Fruit fly (Drosophila melanogaster): ENCODE data around the gene Pgant4.

Gene Pgant4

dm6 chr2L:3524729-3525181 is 52.4 kb downstream of the Pgant4 start, which contains the start of gene CG8852 (continued):
- TF ChIP-seq hbn (GFP tag; IDR thresholded peaks at IDR 0.05; ENCODE audit: partially characterized antibody) (no peak), bowl (GFP tag; IDR thresholded peaks at IDR 0.05) (no peak), CG2116 (GFP tag; optimal IDR thresholded peaks at IDR 0.05) (no peak), HLH3B (GFP tag; IDR thresholded peaks at IDR 0.05) (no peak), Ptx1 (GFP tag; IDR thresholded peaks at IDR 0.05) (peak; percentile 55), toy (GFP tag; IDR thresholded peaks at IDR 0.05) (no peak), Kr (GFP tag; optimal IDR thresholded peaks at IDR 0.05) (no peak), crc (GFP tag; optimal IDR thresholded peaks at IDR 0.05) (no peak), CG10431 (GFP tag; optimal IDR thresholded peaks at IDR 0.05) (no peak), tap (tag; optimal IDR thresholded peaks at IDR 0.05) (no peak), stc (GFP tag; IDR thresholded peaks at IDR 0.05) (peak; percentile 56; the same call in 1 of the 2 replicates), run (tag; optimal IDR thresholded peaks at IDR 0.05) (no peak), CG18619 (GFP tag; optimal IDR thresholded peaks at IDR 0.05) (no peak), sc (optimal IDR thresholded peaks at IDR 0.05) (no peak), sc (GFP tag; optimal IDR thresholded peaks at IDR 0.05) (no peak), Fer2 (tag; optimal IDR thresholded peaks at IDR 0.05) (peak; percentile 3), CG16779 (GFP tag; IDR thresholded peaks at IDR 0.05) (no peak), CG18262 (tag; optimal IDR thresholded peaks at IDR 0.05) (no peak), Rfx (GFP tag; IDR thresholded peaks at IDR 0.05) (peak; percentile 60; the same call in 1 of the 2 replicates), bigmax (GFP tag; optimal IDR thresholded peaks at IDR 0.05) (no peak), caup (GFP tag; optimal IDR thresholded peaks at IDR 0.05; ENCODE audit: severe bottlenecking) (no peak), CG18476 (GFP tag; optimal IDR thresholded peaks at IDR 0.05) (no peak), CG1792 (GFP tag; optimal IDR thresholded peaks at IDR 0.05) (no peak), Blimp-1 (GFP tag; optimal IDR thresholded peaks at IDR 0.05) (no peak), CG9609 (GFP tag; optimal IDR thresholded peaks at IDR 0.05) (no peak), CG14860 (GFP tag; IDR thresholded peaks at IDR 0.05; ENCODE audit: partially characterized antibody) (no peak), CHES-1-like (GFP tag; optimal IDR thresholded peaks at IDR 0.05) (no peak), org-1 (GFP tag; optimal IDR thresholded peaks at IDR 0.05) (no peak), pum (GFP tag; optimal IDR thresholded peaks at IDR 0.05) (no peak), Ets65A (GFP tag) (no peak), Aef1 (GFP tag; IDR thresholded peaks at IDR 0.05) (peak; percentile 20; the same call in 1 of the 3 replicates), Doc3 (GFP tag; IDR thresholded peaks at IDR 0.05; ENCODE audit: partially characterized antibody) (no peak), eyg (GFP tag; optimal IDR thresholded peaks at IDR 0.05) (no peak), tgo (GFP tag; IDR thresholded peaks at IDR 0.05) (0 out of 3 replicates have a peak, but pooled peaks have one; percentile 18), ash1 (GFP tag; optimal IDR thresholded peaks at IDR 0.05) (no peak), ara (GFP tag; IDR thresholded peaks at IDR 0.05) (no peak), CG30020 (tag; optimal IDR thresholded peaks at IDR 0.05) (no peak), gce (GFP tag; IDR thresholded peaks at IDR 0.05) (no peak; the same call in 2 of the 3 replicates), CoRest (tag; optimal IDR thresholded peaks at IDR 0.05) (no peak), CG11456 (GFP tag; IDR thresholded peaks at IDR 0.05) (no peak), HmgD (GFP tag; optimal IDR thresholded peaks at IDR 0.05) (no peak), mirr (GFP tag; optimal IDR thresholded peaks at IDR 0.05) (no peak), CG10267 (tag; optimal IDR thresholded peaks at IDR 0.05) (no peak), B-H2 (GFP tag; optimal IDR thresholded peaks at IDR 0.05) (no peak), CG11723 (GFP tag; optimal IDR thresholded peaks at IDR 0.05) (no peak), sim (GFP tag; IDR thresholded peaks at IDR 0.05) (no peak), hb (GFP tag; IDR thresholded peaks at IDR 0.05; ENCODE audit: partially characterized antibody) (no peak), pfk (GFP tag; optimal IDR thresholded peaks at IDR 0.05) (no peak), NK7.1 (GFP tag; optimal IDR thresholded peaks at IDR 0.05) (no peak), pros (GFP tag; optimal IDR thresholded peaks at IDR 0.05) (no peak), Gsc (GFP tag; IDR thresholded peaks at IDR 0.05) (no peak), chinmo (GFP tag; IDR thresholded peaks at IDR 0.05; ENCODE audit: partially characterized antibody) (no peak)
